Fruit fly (Drosophila melanogaster) whole organism, pupa: ENCODE data around the gene CG6769.

Source experiments
- CG10348 ChIP-seq: fragments of 200-800 bp; sonication (Bioruptor generic); IDR thresholded peaks from 2 replicates; pipeline ENCODE4 v1.3.6; 2022; ENCODE audit warnings: missing biosample characterization, missing genetic modification characterization
- CG12605 ChIP-seq: fragments of 200-800 bp; sonication (Bioruptor generic); IDR thresholded peaks from 2 replicates; pipeline ENCODE4 v1.3.6; 2022; ENCODE audit warnings: missing biosample characterization, missing genetic modification characterization
- CG13204 ChIP-seq: fragments of 200-800 bp; sonication (Bioruptor generic); optimal IDR thresholded peaks from 2 replicates; lab custom pipeline; 2018; ENCODE audit warnings: missing biosample characterization, mild to moderate bottlenecking, missing genetic modification characterization, moderate library complexity
- CG14655 ChIP-seq: fragments of 200-800 bp; sonication (Bioruptor generic); optimal IDR thresholded peaks from 3 replicates; lab custom pipeline; 2017; ENCODE audit warnings: mild to moderate bottlenecking, missing biosample characterization, missing genetic modification reagents, missing genetic modification characterization
- CG15710 ChIP-seq: fragments of 200-800 bp; sonication (Bioruptor generic); optimal IDR thresholded peaks from 2 replicates; lab custom pipeline; 2018; ENCODE audit warnings: missing biosample characterization, mild to moderate bottlenecking, missing genetic modification characterization, moderate library complexity
- CG17806 ChIP-seq: fragments of 200-800 bp; sonication (Bioruptor generic); optimal IDR thresholded peaks from 2 replicates; lab custom pipeline; 2018; ENCODE audit warnings: missing biosample characterization, mild to moderate bottlenecking, missing genetic modification characterization, moderate library complexity
- CG32121 ChIP-seq: fragments of 200-800 bp; sonication (Bioruptor generic); IDR thresholded peaks from 2 replicates; pipeline ENCODE4 v1.3.6; 2022; ENCODE audit warnings: missing biosample characterization, missing genetic modification characterization
- CG34367 ChIP-seq: fragments of 200-800 bp; sonication (Bioruptor generic); optimal IDR thresholded peaks from 2 replicates; lab custom pipeline; 2018; ENCODE audit warnings: missing biosample characterization, mild to moderate bottlenecking, missing genetic modification characterization
- CG4496 ChIP-seq: fragments of 200-800 bp; sonication (Bioruptor generic); IDR thresholded peaks from 3 replicates; pipeline ENCODE4 v1.3.6; 2022; ENCODE audit warnings: missing biosample characterization, missing genetic modification characterization
- CG8159 ChIP-seq: fragments of 200-800 bp; sonication (Bioruptor generic); optimal IDR thresholded peaks from 3 replicates; lab custom pipeline; 2018; ENCODE audit warnings: missing biosample characterization, mild to moderate bottlenecking, missing genetic modification characterization, moderate library complexity
- CG8301 ChIP-seq: fragments of 200-800 bp; sonication (Bioruptor generic); optimal IDR thresholded peaks from 2 replicates; lab custom pipeline; 2018; ENCODE audit warnings: missing biosample characterization, mild to moderate bottlenecking, missing genetic modification characterization
- CG9948 ChIP-seq: fragments of 200-800 bp; sonication (Bioruptor generic); optimal IDR thresholded peaks from 2 replicates; lab custom pipeline; 2018; ENCODE audit warnings: missing biosample characterization, mild to moderate bottlenecking, missing genetic modification characterization, moderate library complexity
- D1 ChIP-seq: fragments of 200-800 bp; sonication (Bioruptor generic); optimal IDR thresholded peaks from 2 replicates; lab custom pipeline; 2018; ENCODE audit warnings: missing biosample characterization, mild to moderate bottlenecking, missing genetic modification characterization, moderate library complexity
- EcR ChIP-seq: fragments of 200-800 bp; sonication (Bioruptor generic); optimal IDR thresholded peaks from 3 replicates; lab custom pipeline; 2019; ENCODE audit warnings: missing biosample characterization, missing genetic modification characterization, mild to moderate bottlenecking, moderate library complexity, missing genetic modification reagents
- Ets98B ChIP-seq: fragments of 200-800 bp; sonication (Bioruptor generic); IDR thresholded peaks from 2 replicates; pipeline ENCODE4 v1.3.6; 2022; ENCODE audit warnings: missing biosample characterization, missing genetic modification characterization
- Pif1A ChIP-seq: fragments of 200-800 bp; sonication (Bioruptor generic); optimal IDR thresholded peaks from 3 replicates; lab custom pipeline; 2016; ENCODE audit warnings: missing biosample characterization, missing genetic modification characterization
- Pif1B ChIP-seq: fragments of 200-800 bp; sonication (Bioruptor generic); optimal IDR thresholded peaks from 3 replicates; lab custom pipeline; 2016; ENCODE audit warnings: missing biosample characterization, missing genetic modification characterization
- Snoo ChIP-seq: fragments of 200-800 bp; sonication (Bioruptor generic); optimal IDR thresholded peaks from 3 replicates; lab custom pipeline; 2017; ENCODE audit warnings: missing biosample characterization, mild to moderate bottlenecking, missing genetic modification characterization, inconsistent platforms
- fd96Ca ChIP-seq: fragments of 200-800 bp; sonication (Bioruptor generic); IDR thresholded peaks from 3 replicates; pipeline ENCODE4 v1.3.6; 2022; ENCODE audit warnings: missing biosample characterization, missing genetic modification characterization
- gl ChIP-seq: fragments of 200-800 bp; sonication (Bioruptor generic); optimal IDR thresholded peaks from 2 replicates; lab custom pipeline; 2018; ENCODE audit warnings: missing biosample characterization, mild to moderate bottlenecking, missing genetic modification characterization
- rn ChIP-seq: fragments of 200-800 bp; sonication (Bioruptor generic); IDR thresholded peaks from 2 replicates; pipeline ENCODE4 v1.3.6; 2022; ENCODE audit warnings: missing biosample characterization, missing genetic modification characterization

The CG6769 gene

DNA sequence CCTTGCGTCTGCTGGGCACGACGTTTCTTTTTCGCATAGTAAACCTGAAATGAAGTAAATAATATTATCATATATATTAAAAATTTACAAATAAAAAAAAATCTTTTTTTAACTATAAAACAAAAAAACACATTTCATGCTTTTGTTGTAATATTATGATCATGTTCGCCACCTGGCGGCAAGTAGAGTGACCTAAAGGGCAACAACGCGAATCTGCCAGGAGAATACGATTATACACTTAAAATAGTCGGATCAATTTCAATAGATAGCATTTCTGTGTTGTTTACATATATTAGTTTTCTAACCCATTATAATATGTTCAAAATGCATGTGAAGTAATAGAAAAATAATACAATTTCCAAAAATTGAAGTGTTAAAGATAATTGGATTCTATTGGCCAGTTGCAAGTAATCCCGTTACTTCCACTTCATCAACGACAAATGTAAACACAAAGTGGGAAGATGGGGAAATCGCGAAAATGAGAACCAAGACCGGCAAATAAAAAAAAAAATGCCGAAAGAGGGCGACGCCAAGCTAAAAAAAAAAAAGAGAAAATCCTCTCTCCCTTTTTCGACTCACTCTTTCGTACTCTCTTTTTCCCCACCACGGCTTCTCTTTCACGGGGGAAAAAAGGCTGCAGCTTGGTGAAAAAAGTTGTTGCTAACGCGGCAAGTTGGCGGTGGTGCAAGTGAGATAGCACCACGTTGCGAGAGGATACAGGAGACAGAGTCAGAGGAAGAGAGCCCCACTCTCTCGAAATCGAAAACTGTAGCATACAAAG is 10.0 kb downstream of the CG6769 start:
- TF ChIP-seq fd96Ca (GFP tag; lab: Robert Waterston, UW) (peak; percentile 28; the same call in 1 of the 3 replicates), CG4496 (GFP tag; lab: Robert Waterston, UW) (peak; percentile 49; the same call in 1 of the 3 replicates), EcR (GFP tag; lab: Kevin White, UChicago) (peak; percentile 44), Pif1A (GFP tag; lab: Kevin White, UChicago) (peak; percentile 29), CG14655 (GFP tag; lab: Kevin White, UChicago) (no peak), CG8301 (tag; lab: Kevin White, UChicago) (no peak), CG10348 (GFP tag; lab: Robert Waterston, UW) (no peak), CG12605 (GFP tag; lab: Robert Waterston, UW) (0 out of 2 replicates have a peak, but pooled peaks have one; percentile 31), CG8159 (tag; lab: Kevin White, UChicago) (no peak)

DNA sequence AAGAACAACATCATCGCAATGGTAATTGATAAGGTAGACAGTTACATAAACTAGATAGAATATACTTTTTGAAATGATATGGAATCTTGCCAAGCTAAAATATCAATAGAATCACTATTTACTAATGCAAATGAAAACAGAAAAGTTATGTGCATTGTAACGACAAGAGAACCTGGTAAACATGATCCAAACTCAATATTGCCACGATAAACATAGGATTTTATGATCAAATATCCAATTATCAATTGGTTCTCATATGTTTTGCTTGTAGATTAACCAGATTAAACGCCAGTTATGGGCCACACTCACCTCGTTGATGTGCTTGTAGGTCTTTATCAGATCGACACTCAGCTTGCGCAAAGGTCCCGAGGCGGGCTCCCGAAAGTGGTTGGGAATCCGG is 11.5 kb downstream of the CG6769 start:
- TF ChIP-seq CG10348 (GFP tag; lab: Robert Waterston, UW): no peak
- no peak for TF ChIP-seq Snoo (tag; lab: Kevin White, UChicago)
- no peak for TF ChIP-seq D1
- TF ChIP-seq Pif1B (GFP tag; lab: Kevin White, UChicago): no peak
- TF ChIP-seq Ets98B (GFP tag; lab: Robert Waterston, UW): no peak
- TF ChIP-seq rn (GFP tag; lab: Robert Waterston, UW): no peak
- TF ChIP-seq CG9948: no peak
- no peak for TF ChIP-seq CG15710 (tag; lab: Kevin White, UChicago)
- TF ChIP-seq CG12605 (GFP tag; lab: Robert Waterston, UW): no peak
- no peak for TF ChIP-seq CG13204 (GFP tag; lab: Kevin White, UChicago)
- no peak for TF ChIP-seq CG32121
- no peak for TF ChIP-seq CG34367
- no peak for TF ChIP-seq EcR (GFP tag; lab: Kevin White, UChicago)
- no peak for TF ChIP-seq CG17806 (tag; lab: Kevin White, UChicago)
- no peak for TF ChIP-seq Pif1A (GFP tag; lab: Kevin White, UChicago)
- TF ChIP-seq CG8301 (tag; lab: Kevin White, UChicago): no peak
- no peak for TF ChIP-seq gl
- no peak for TF ChIP-seq CG8159 (tag; lab: Kevin White, UChicago)
- no peak for TF ChIP-seq fd96Ca (GFP tag; lab: Robert Waterston, UW)
- no peak for TF ChIP-seq CG4496 (GFP tag; lab: Robert Waterston, UW)
- TF ChIP-seq, all 21 proteins: peak for 0

DNA sequence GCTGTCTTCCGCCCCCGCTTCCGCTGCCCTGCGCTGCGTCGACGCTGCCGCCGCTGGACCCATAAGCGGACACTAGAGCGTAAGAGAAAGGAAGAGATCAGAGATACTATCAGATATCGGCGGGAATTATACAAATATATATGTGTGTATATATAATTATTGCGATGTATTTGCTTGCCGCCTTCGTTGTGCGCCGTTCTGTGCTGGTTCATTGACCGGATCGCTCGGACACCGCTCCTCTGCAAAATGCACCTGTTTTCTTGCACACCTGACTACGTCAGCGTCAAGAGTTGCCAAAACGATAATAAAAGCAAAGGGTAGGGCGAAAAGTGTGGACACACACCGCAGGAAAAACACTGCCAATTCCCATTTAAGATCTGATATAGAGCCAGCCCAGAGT is 12.5 kb downstream of the CG6769 start:
- TF ChIP-seq CG15710 (tag; lab: Kevin White, UChicago) (no peak), EcR (GFP tag; lab: Kevin White, UChicago) (peak; percentile 73)

DNA sequence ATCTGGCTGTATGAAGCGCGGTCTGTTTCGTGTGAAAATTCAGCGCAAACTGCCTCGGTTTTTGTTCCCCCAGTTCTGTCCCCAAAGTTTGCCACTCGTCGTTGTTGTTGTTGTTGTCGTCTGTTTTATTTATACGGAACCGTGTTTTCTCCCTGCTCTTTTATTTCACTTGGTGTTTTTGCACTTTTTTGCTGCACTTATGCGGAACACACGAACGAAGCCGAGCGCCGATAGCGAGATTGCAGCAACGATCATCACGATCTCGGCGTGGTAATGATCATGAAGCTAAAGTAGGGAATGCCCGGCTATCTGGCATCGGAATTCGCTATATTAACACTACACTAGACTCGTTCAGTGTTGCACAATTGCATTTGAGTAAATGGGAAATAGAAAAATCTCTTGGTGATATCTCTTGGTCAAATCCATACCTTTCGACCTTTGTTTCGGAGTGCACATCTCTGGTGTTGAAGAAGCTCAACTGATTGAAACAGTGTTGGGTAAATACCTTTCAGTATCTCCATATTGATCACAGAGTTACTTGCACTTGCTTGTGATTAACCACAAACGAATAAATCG is 14.3 kb downstream of the CG6769 start:
- TF ChIP-seq CG8159 (tag; lab: Kevin White, UChicago) (peak; percentile 1), CG17806 (tag; lab: Kevin White, UChicago) (no peak), CG14655 (GFP tag; lab: Kevin White, UChicago) (peak; percentile 55), EcR (GFP tag; lab: Kevin White, UChicago) (peak; percentile 42), Pif1B (GFP tag; lab: Kevin White, UChicago) (no peak), CG13204 (GFP tag; lab: Kevin White, UChicago) (no peak), CG4496 (GFP tag; lab: Robert Waterston, UW) (peak; percentile 63; the same call in 1 of the 3 replicates), D1 (no peak), CG10348 (GFP tag; lab: Robert Waterston, UW) (no peak), fd96Ca (GFP tag; lab: Robert Waterston, UW) (0 out of 3 replicates have a peak, but pooled peaks have one; percentile 18), CG9948 (no peak), CG8301 (tag; lab: Kevin White, UChicago) (peak; percentile 7), CG15710 (tag; lab: Kevin White, UChicago) (peak; percentile 7), CG34367 (no peak), Snoo (tag; lab: Kevin White, UChicago) (peak; percentile 32), Ets98B (GFP tag; lab: Robert Waterston, UW) (no peak; the same call in 1 of the 2 replicates), CG32121 (no peak), CG12605 (GFP tag; lab: Robert Waterston, UW) (peak; percentile 70), gl (peak; percentile 62), Pif1A (GFP tag; lab: Kevin White, UChicago) (peak; percentile 30), rn (GFP tag; lab: Robert Waterston, UW) (no peak)

DNA sequence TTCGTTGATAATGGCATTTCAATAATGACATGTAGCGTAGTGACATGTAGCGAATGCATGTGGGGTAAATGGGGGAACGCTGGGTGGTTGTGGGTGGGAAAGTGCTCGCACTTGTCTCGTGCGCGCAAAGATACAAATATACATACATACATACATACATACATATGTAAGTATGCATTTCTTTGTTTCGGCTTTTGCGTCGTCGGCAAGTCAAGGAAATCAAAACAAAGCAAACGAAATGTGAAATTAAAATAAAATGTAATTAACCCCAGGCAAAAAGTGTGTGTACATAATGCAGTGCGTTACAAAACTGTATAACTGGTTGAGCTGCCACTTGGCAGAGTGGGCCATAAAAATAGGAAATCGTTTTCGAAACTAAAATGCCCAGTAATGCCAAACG is 14.9 kb downstream of the CG6769 start:
- TF ChIP-seq CG8159 (tag; lab: Kevin White, UChicago) (no peak), CG8301 (tag; lab: Kevin White, UChicago) (no peak), CG9948 (no peak), CG13204 (GFP tag; lab: Kevin White, UChicago) (no peak), CG14655 (GFP tag; lab: Kevin White, UChicago) (no peak), fd96Ca (GFP tag; lab: Robert Waterston, UW) (no peak), gl (no peak), D1 (no peak)
